Fruit fly (Drosophila melanogaster) whole organism, wandering third instar larva: ENCODE data around the gene CG6179.

Experiments used
- Abd-B ChIP-seq: fragments of >200 bp; optimal IDR thresholded peaks from 2 replicates; lab custom pipeline; 2017; ENCODE audit warnings: missing biosample characterization, missing genetic modification characterization
- CG9705 ChIP-seq: fragments of 200-800 bp; sonication (Bioruptor generic); optimal IDR thresholded peaks from 2 replicates; lab custom pipeline; 2018; ENCODE audit warnings: missing biosample characterization, mild to moderate bottlenecking, missing genetic modification characterization
- Dfd ChIP-seq: fragments of >200 bp; optimal IDR thresholded peaks from 2 replicates; lab custom pipeline; 2017; ENCODE audit warnings: missing biosample characterization, missing genetic modification characterization
- Dif ChIP-seq: fragments of 200-275, 200-300 bp; sonication (Bioruptor generic); optimal IDR thresholded peaks from 2 replicates; lab custom pipeline; 2018; ENCODE audit warnings: missing biosample characterization, missing genetic modification characterization; ENCODE audit not compliant: partially characterized antibody
- GATAd ChIP-seq: sonication (Bioruptor generic); optimal IDR thresholded peaks from 2 replicates; lab custom pipeline; 2016; ENCODE audit warnings: missing biosample characterization, missing genetic modification characterization
- HLH106 ChIP-seq: fragments of 200-800 bp; optimal IDR thresholded peaks from 3 replicates; lab custom pipeline; 2019; ENCODE audit warnings: missing biosample characterization, mild to moderate bottlenecking, missing genetic modification characterization, moderate library complexity
- Hnf4 ChIP-seq: fragments of 200-800 bp; sonication (Bioruptor generic); optimal IDR thresholded peaks from 2 replicates; lab custom pipeline; 2016; ENCODE audit warnings: missing biosample characterization, mild to moderate bottlenecking, missing genetic modification characterization
- Jra ChIP-seq: sonication (Bioruptor generic); optimal IDR thresholded peaks from 2 replicates; lab custom pipeline; 2016; ENCODE audit warnings: missing biosample characterization, missing genetic modification characterization
- Mio ChIP-seq: sonication (Bioruptor generic); optimal IDR thresholded peaks from 2 replicates; lab custom pipeline; 2016; ENCODE audit warnings: missing biosample characterization, missing genetic modification characterization
- N ChIP-seq: fragments of >200 bp; optimal IDR thresholded peaks from 2 replicates; lab custom pipeline; 2018; ENCODE audit warnings: missing biosample characterization, missing external identifiers, missing genetic modification characterization
- Rel ChIP-seq, 2 experiments: fragments of 200-800 bp; sonication (Bioruptor generic) in 1 of 2; optimal IDR thresholded peaks; 2 replicates in 1 of 2; 3 replicates in 1 of 2; lab custom pipeline; 2016 to 2019; ENCODE audit warnings: mild to moderate bottlenecking in 2 of 2, missing biosample characterization in 2 of 2, missing genetic modification characterization in 2 of 2, moderate library complexity in 1 of 2
- Vsx2 ChIP-seq: fragments of 200-300, 225-300 bp; sonication (Bioruptor generic); optimal IDR thresholded peaks from 2 replicates; lab custom pipeline; 2018; ENCODE audit warnings: missing biosample characterization, missing genetic modification characterization; ENCODE audit not compliant: partially characterized antibody
- br ChIP-seq: fragments of 200-800 bp; sonication (Bioruptor generic); optimal IDR thresholded peaks from 2 replicates; lab custom pipeline; 2016; ENCODE audit warnings: missing biosample characterization, missing genetic modification characterization
- brk ChIP-seq: fragments of 200-800 bp; sonication (Bioruptor generic); optimal IDR thresholded peaks from 2 replicates; lab custom pipeline; 2016; ENCODE audit warnings: missing biosample characterization, mild to moderate bottlenecking, missing genetic modification characterization
- dsf ChIP-seq: sonication (Bioruptor generic); optimal IDR thresholded peaks from 2 replicates; lab custom pipeline; 2016; ENCODE audit warnings: missing biosample characterization, missing genetic modification characterization, borderline replicate concordance
- foxo ChIP-seq, 2 experiments: fragments of 200-800 bp; sonication (Bioruptor generic); optimal IDR thresholded peaks; 2 replicates in 1 of 2; 3 replicates in 1 of 2; lab custom pipeline; 2016 to 2017; ENCODE audit warnings: missing biosample characterization in 2 of 2, missing genetic modification characterization in 2 of 2
- fru ChIP-seq: fragments of 200-800 bp; sonication (Bioruptor generic); optimal IDR thresholded peaks from 3 replicates; lab custom pipeline; 2016; ENCODE audit warnings: missing biosample characterization, mild to moderate bottlenecking, missing genetic modification characterization
- h ChIP-seq: fragments of 200-800 bp; sonication (Bioruptor generic); optimal IDR thresholded peaks from 3 replicates; lab custom pipeline; 2016; ENCODE audit warnings: missing biosample characterization, mild to moderate bottlenecking, missing genetic modification characterization
- lola ChIP-seq: fragments of >200 bp; optimal IDR thresholded peaks from 2 replicates; lab custom pipeline; 2017; ENCODE audit warnings: missing biosample characterization, missing genetic modification characterization
- pan ChIP-seq: fragments of >200 bp; optimal IDR thresholded peaks from 2 replicates; lab custom pipeline; 2017
- psq ChIP-seq: fragments of 200-800 bp; sonication (Bioruptor generic); optimal IDR thresholded peaks from 3 replicates; lab custom pipeline; 2017; ENCODE audit warnings: missing biosample characterization, mild to moderate bottlenecking, missing genetic modification characterization, moderate library complexity
- rgr ChIP-seq: fragments of 200-800 bp; sonication (Bioruptor generic); optimal IDR thresholded peaks from 3 replicates; lab custom pipeline; 2016; ENCODE audit warnings: missing biosample characterization, mild to moderate bottlenecking, missing genetic modification characterization
- sv ChIP-seq: fragments of 200-800 bp; sonication (Bioruptor generic); optimal IDR thresholded peaks from 3 replicates; lab custom pipeline; 2016; ENCODE audit warnings: missing biosample characterization, missing genetic modification characterization

CG6179 gene

dm6 chrX:18374421-18374935 lies 5.4 kb upstream of the CG6179 start:
- TF ChIP-seq brk (GFP tag; lab: Kevin White, UChicago) (no peak), Mio (GFP tag; lab: Kevin White, UChicago) (no peak), Hnf4 (GFP tag; lab: Kevin White, UChicago) (no peak), fru (GFP tag; lab: Kevin White, UChicago) (no peak), Jra (GFP tag; lab: Kevin White, UChicago) (no peak), GATAd (GFP tag; lab: Kevin White, UChicago) (no peak), foxo (GFP tag; optimal IDR thresholded peaks at IDR 0.05; lab: Kevin White, UChicago) (no peak), Abd-B (GFP tag; lab: Kevin White, UChicago) (no peak), Dif (GFP tag; lab: Kevin White, UChicago) (no peak), rgr (GFP tag; lab: Kevin White, UChicago) (no peak)

- TF ChIP-seq Rel (GFP tag; optimal IDR thresholded peaks at IDR 0.05; lab: Kevin White, UChicago) (no peak), Rel (tag; optimal IDR thresholded peaks at IDR 0.05; lab: Kevin White, UChicago) (peak; percentile 31), brk (GFP tag; lab: Kevin White, UChicago) (no peak)
Measured at dm6 chrX:18385056-18385455, 5.2 kb downstream of the CG6179 start, which contains the start of gene betaCOP. TSS of gene betaCOP (minus strand) at chrX:18385242.

- TF ChIP-seq Abd-B (GFP tag; lab: Kevin White, UChicago): no peak
- no peak for TF ChIP-seq Rel (GFP tag; optimal IDR thresholded peaks at IDR 0.05; lab: Kevin White, UChicago)
- TF ChIP-seq Rel (tag; optimal IDR thresholded peaks at IDR 0.05; lab: Kevin White, UChicago): peak; percentile 94
Measured at dm6 chrX:18385801-18386200, 5.9 kb downstream of the CG6179 start.

dm6 chrX:18386784-18387183 lies 6.9 kb downstream of the CG6179 start, which contains the start of gene Tsf1:
TSS of gene Tsf1 (plus strand) at chrX:18387084.
- TF ChIP-seq br (GFP tag; lab: Kevin White, UChicago): no peak
- TF ChIP-seq Jra (GFP tag; lab: Kevin White, UChicago): no peak
- no peak for TF ChIP-seq psq (GFP tag; lab: Kevin White, UChicago)
- TF ChIP-seq HLH106: no peak
- no peak for TF ChIP-seq GATAd (GFP tag; lab: Kevin White, UChicago)
- TF ChIP-seq h (GFP tag; lab: Kevin White, UChicago): no peak
- TF ChIP-seq foxo (GFP tag; optimal IDR thresholded peaks at IDR 0.05; lab: Kevin White, UChicago): no peak

- no peak for TF ChIP-seq lola (GFP tag; lab: Kevin White, UChicago)
- no peak for TF ChIP-seq Rel (GFP tag; optimal IDR thresholded peaks at IDR 0.05; lab: Kevin White, UChicago)
- TF ChIP-seq Rel (tag; optimal IDR thresholded peaks at IDR 0.05; lab: Kevin White, UChicago): peak; percentile 40
Measured at dm6 chrX:18395157-18395556, 15.3 kb downstream of the CG6179 start.

dm6 chrX:18399965-18400364 lies 20.1 kb downstream of the CG6179 start, which contains the start of gene CG34328:
TSS of gene CG34328 (minus strand) at chrX:18400065.
- TF ChIP-seq Rel (GFP tag; optimal IDR thresholded peaks at IDR 0.05; lab: Kevin White, UChicago): no peak
- no peak for TF ChIP-seq Rel (tag; optimal IDR thresholded peaks at IDR 0.05; lab: Kevin White, UChicago)
- TF ChIP-seq dsf (GFP tag; lab: Kevin White, UChicago): no peak
- no peak for TF ChIP-seq Abd-B (GFP tag; lab: Kevin White, UChicago)
- no peak for TF ChIP-seq foxo (GFP tag; optimal IDR thresholded peaks at IDR 0.05; lab: Kevin White, UChicago)
- no peak for TF ChIP-seq Vsx2
- TF ChIP-seq HLH106: no peak
- no peak for TF ChIP-seq br (GFP tag; lab: Kevin White, UChicago)
- no peak for TF ChIP-seq Dfd (GFP tag; lab: Kevin White, UChicago)
- no peak for TF ChIP-seq CG9705 (GFP tag; lab: Kevin White, UChicago)
- no peak for TF ChIP-seq brk (GFP tag; lab: Kevin White, UChicago)

- no peak for TF ChIP-seq Vsx2
- no peak for TF ChIP-seq sv (GFP tag; lab: Kevin White, UChicago)
- TF ChIP-seq HLH106: no peak
- TF ChIP-seq pan (lab: Kevin White, UChicago): no peak
- TF ChIP-seq br (GFP tag; lab: Kevin White, UChicago): no peak
- no peak for TF ChIP-seq Rel (GFP tag; optimal IDR thresholded peaks at IDR 0.05; lab: Kevin White, UChicago)
- peak; percentile 50 for TF ChIP-seq Rel (tag; optimal IDR thresholded peaks at IDR 0.05; lab: Kevin White, UChicago)
- no peak for TF ChIP-seq N (GFP tag; lab: Kevin White, UChicago)
- TF ChIP-seq, all 38 proteins: peak for 1
Measured at dm6 chrX:18402564-18402963, 22.7 kb downstream of the CG6179 start.
